Worm (Caenorhabditis elegans): ENCODE results near the gene Y43B11AR.3.

The Y43B11AR.3 gene

ce11 chrIV:7039476-7040261, 43.8 kb downstream of the Y43B11AR.3 start, which contains the start of the genes cogc-2 and klp-18:
Gene cogc-2 (minus strand): TSS chrIV:7039580.
Gene klp-18 (plus strand): TSS chrIV:7040211.
- TF ChIP-seq lin-15B (tag; optimal IDR thresholded peaks at IDR 0.05) (peak; percentile 35), saeg-2 (GFP tag; IDR thresholded peaks at IDR 0.05) (no peak), nhr-77 (tag; optimal IDR thresholded peaks at IDR 0.05) (peak; percentile 56), T26A8.4 (GFP tag; IDR thresholded peaks at IDR 0.05) (peak; percentile 72), nhr-102 (tag; optimal IDR thresholded peaks at IDR 0.05) (peak; percentile 57), daf-12 (tag; optimal IDR thresholded peaks at IDR 0.05) (no peak), ceh-32 (tag; optimal IDR thresholded peaks at IDR 0.05; ENCODE audit: poor library complexity) (no peak), F37D6.2 (tag; optimal IDR thresholded peaks at IDR 0.05) (peak; percentile 9), nhr-111 (GFP tag; optimal IDR thresholded peaks at IDR 0.05) (no peak), lin-29 (GFP tag; IDR thresholded peaks at IDR 0.05) (no peak), D1046.2 (GFP tag; IDR thresholded peaks at IDR 0.05) (no peak), lin-39 (tag; optimal IDR thresholded peaks at IDR 0.05) (no peak), madf-9 (GFP tag; conservative IDR thresholded peaks at IDR 0.05) (no peak), Y5F2A.4 (GFP tag; optimal IDR thresholded peaks at IDR 0.05) (no peak), arid-1 (GFP tag; conservative IDR thresholded peaks at IDR 0.05) (0 out of 2 replicates have a peak, but pooled peaks have one; percentile 8), Y48G9A.11 (GFP tag; IDR thresholded peaks at IDR 0.05) (peak; percentile 69; the same call in 1 of the 2 replicates), zip-2 (tag; optimal IDR thresholded peaks at IDR 0.05) (peak; percentile 28), dmd-8 (GFP tag; IDR thresholded peaks at IDR 0.05) (no peak), ctbp-1 (GFP tag; IDR thresholded peaks at IDR 0.05) (no peak), ceh-44 (GFP tag; IDR thresholded peaks at IDR 0.05) (no peak), hlh-30 (tag; optimal IDR thresholded peaks at IDR 0.05; ENCODE audit: insufficient read depth) (peak; percentile 91), nhr-41 (GFP tag; IDR thresholded peaks at IDR 0.05) (no peak), jun-1 (tag; optimal IDR thresholded peaks at IDR 0.05) (no peak), ZK546.5 (tag; optimal IDR thresholded peaks at IDR 0.05) (no peak), pha-4 (GFP tag; IDR thresholded peaks at IDR 0.05) (peak; percentile 59; the same call in 1 of the 2 replicates), pha-4 (tag; optimal IDR thresholded peaks at IDR 0.05) (peak; percentile 50), dmd-6 (GFP tag; IDR thresholded peaks at IDR 0.05) (peak; percentile 49), lsy-2 (tag; optimal IDR thresholded peaks at IDR 0.05) (peak; percentile 36 to 87), hif-1 (tag; optimal IDR thresholded peaks at IDR 0.05) (peak in 1 of 2 experiments; percentile 53), ama-1 (optimal IDR thresholded peaks at IDR 0.05) (no peak), ceh-28 (tag; optimal IDR thresholded peaks at IDR 0.05) (no peak), nhr-10 (tag; optimal IDR thresholded peaks at IDR 0.05) (no peak), snpc-1.2 (GFP tag; IDR thresholded peaks at IDR 0.05) (peak; percentile 95), zag-1 (tag; optimal IDR thresholded peaks at IDR 0.05) (no peak), tag-97 (GFP tag; IDR thresholded peaks at IDR 0.05) (no peak), unc-62 (GFP tag; optimal IDR thresholded peaks at IDR 0.05 in 1 of 2) (no peak), unc-62 (tag; optimal IDR thresholded peaks at IDR 0.05) (no peak), madf-5 (GFP tag; IDR thresholded peaks at IDR 0.05) (no peak), lin-13 (GFP tag; optimal IDR thresholded peaks at IDR 0.05) (peak; percentile 75), daf-8 (GFP tag; IDR thresholded peaks at IDR 0.05) (no peak), duxl-1 (tag; optimal IDR thresholded peaks at IDR 0.05; ENCODE audit: poor library complexity) (peak; percentile 66), lir-3 (tag; optimal IDR thresholded peaks at IDR 0.05) (no peak), mep-1 (tag; optimal IDR thresholded peaks at IDR 0.05) (peak; percentile 83), F44E2.7 (GFP tag; IDR thresholded peaks at IDR 0.05) (no peak), F26F4.8 (GFP tag; conservative IDR thresholded peaks at IDR 0.05) (no peak), set-16 (GFP tag; IDR thresholded peaks at IDR 0.05) (no peak), php-3 (GFP tag; IDR thresholded peaks at IDR 0.05) (no peak), hmg-1.1 (GFP tag; IDR thresholded peaks at IDR 0.05) (peak; percentile 74), ztf-7 (tag; optimal IDR thresholded peaks at IDR 0.05) (no peak), mdt-29 (GFP tag; IDR thresholded peaks at IDR 0.05) (no peak), unc-39 (tag; optimal IDR thresholded peaks at IDR 0.05) (no peak)

Measured in whole organism, L4 larva.